Worm (Caenorhabditis elegans): ENCODE measurements around the gene Y47C4A.1.
"Not testable (repeated sequence)": the region's sequence is repeated elsewhere in the genome, so short reads cannot be mapped to it uniquely, and the experiment has no call there.

The Y47C4A.1 gene

ce11 chrX:286116-286515, at the start of gene Y47C4A.1:
Gene Y47C4A.1, minus strand, starts transcription at chrX:286216.
- TF ChIP-seq T20F7.1 (GFP tag; optimal IDR thresholded peaks at IDR 0.05); nhr-6 (tag; optimal IDR thresholded peaks at IDR 0.05); ceh-20 (GFP tag; IDR thresholded peaks at IDR 0.05): not testable (repeated sequence)

ce11 chrX:334452-334851, 48.4 kb upstream of the Y47C4A.1 start:
- TF ChIP-seq nhr-77 (tag; optimal IDR thresholded peaks at IDR 0.05) (no peak), unc-62 (GFP tag; optimal IDR thresholded peaks at IDR 0.05 in 1 of 2) (peak in 1 of 2 experiments; percentile 52), unc-62 (tag; optimal IDR thresholded peaks at IDR 0.05) (no peak), aha-1 (tag) (peak; percentile 52), lsy-2 (tag; optimal IDR thresholded peaks at IDR 0.05) (no peak), arid-1 (GFP tag; conservative IDR thresholded peaks at IDR 0.05) (no peak), snpc-1.2 (GFP tag; IDR thresholded peaks at IDR 0.05) (no peak), unc-130 (GFP tag; optimal IDR thresholded peaks at IDR 0.05) (no peak), ceh-44 (GFP tag; IDR thresholded peaks at IDR 0.05) (no peak), Y48G9A.11 (GFP tag; IDR thresholded peaks at IDR 0.05) (no peak), hif-1 (tag; optimal IDR thresholded peaks at IDR 0.05) (no peak)

- TF ChIP-seq skn-1 (tag; optimal IDR thresholded peaks at IDR 0.05): no peak
- no peak for TF ChIP-seq ceh-20 (GFP tag; IDR thresholded peaks at IDR 0.05)
- no peak for TF ChIP-seq lir-3 (tag; optimal IDR thresholded peaks at IDR 0.05)
- no peak for TF ChIP-seq nhr-76 (tag; optimal IDR thresholded peaks at IDR 0.05)
- no peak for TF ChIP-seq daf-16 (GFP tag; optimal IDR thresholded peaks at IDR 0.05)
- no peak for TF ChIP-seq daf-16 (tag; optimal IDR thresholded peaks at IDR 0.05)
- TF ChIP-seq lin-1 (GFP tag; IDR thresholded peaks at IDR 0.05): no peak
- peak in 1 of 2 experiments; percentile 91 for TF ChIP-seq unc-62 (GFP tag; optimal IDR thresholded peaks at IDR 0.05 in 1 of 2)
- no peak for TF ChIP-seq unc-62 (tag; optimal IDR thresholded peaks at IDR 0.05)
- TF ChIP-seq Y5F2A.4 (GFP tag; optimal IDR thresholded peaks at IDR 0.05): no peak
Measured at ce11 chrX:332643-333042, 46.6 kb upstream of the Y47C4A.1 start.

ce11 chrX:330861-331260, 44.8 kb upstream of the Y47C4A.1 start:
- TF ChIP-seq arid-1 (GFP tag; conservative IDR thresholded peaks at IDR 0.05): 0 out of 2 replicates have a peak, but pooled peaks have one; percentile 29

- TF ChIP-seq unc-39 (tag; optimal IDR thresholded peaks at IDR 0.05) (no peak), ceh-82 (tag; optimal IDR thresholded peaks at IDR 0.05) (no peak), unc-62 (GFP tag; optimal IDR thresholded peaks at IDR 0.05 in 1 of 2) (peak in 1 of 2 experiments; percentile 90), unc-62 (tag; optimal IDR thresholded peaks at IDR 0.05) (no peak)
Measured at ce11 chrX:328736-329135, 42.7 kb upstream of the Y47C4A.1 start.

- TF ChIP-seq daf-8 (GFP tag; IDR thresholded peaks at IDR 0.05): no peak
- no peak for TF ChIP-seq F44E2.7 (GFP tag; IDR thresholded peaks at IDR 0.05)
- TF ChIP-seq unc-39 (tag; optimal IDR thresholded peaks at IDR 0.05): no peak
- no peak for TF ChIP-seq lin-15B (tag; optimal IDR thresholded peaks at IDR 0.05)
- TF ChIP-seq nhr-111 (GFP tag; optimal IDR thresholded peaks at IDR 0.05): no peak
- TF ChIP-seq hmg-1.1 (GFP tag; IDR thresholded peaks at IDR 0.05): peak; percentile 36; the same call in 1 of the 2 replicates
- TF ChIP-seq F37D6.2 (tag; optimal IDR thresholded peaks at IDR 0.05): no peak
- TF ChIP-seq madf-9 (GFP tag; conservative IDR thresholded peaks at IDR 0.05): no peak
- TF ChIP-seq zfp-2 (tag; optimal IDR thresholded peaks at IDR 0.05): no peak
- TF ChIP-seq daf-12 (tag; optimal IDR thresholded peaks at IDR 0.05): no peak
- TF ChIP-seq nhr-237 (tag; optimal IDR thresholded peaks at IDR 0.05): no peak
- TF ChIP-seq snpc-1.2 (GFP tag; IDR thresholded peaks at IDR 0.05): no peak
- peak; percentile 58 for TF ChIP-seq T20F7.1 (GFP tag; optimal IDR thresholded peaks at IDR 0.05)
- TF ChIP-seq ces-1 (GFP tag; optimal IDR thresholded peaks at IDR 0.05): no peak
- peak in 1 of 2 experiments; percentile 98 for TF ChIP-seq hif-1 (tag; optimal IDR thresholded peaks at IDR 0.05)
- TF ChIP-seq madf-5 (GFP tag; IDR thresholded peaks at IDR 0.05): no peak
- TF ChIP-seq lin-1 (GFP tag; IDR thresholded peaks at IDR 0.05): no peak
- TF ChIP-seq nhr-42 (GFP tag; IDR thresholded peaks at IDR 0.05): no peak
- TF ChIP-seq hlh-30 (tag; optimal IDR thresholded peaks at IDR 0.05; ENCODE audit: insufficient read depth): peak; percentile 73
- no peak for TF ChIP-seq duxl-1 (tag; optimal IDR thresholded peaks at IDR 0.05; ENCODE audit: poor library complexity)
- no peak for TF ChIP-seq fos-1 (tag; optimal IDR thresholded peaks at IDR 0.05)
- TF ChIP-seq daf-19 (GFP tag; conservative IDR thresholded peaks at IDR 0.05): no peak
- no peak for TF ChIP-seq lin-29 (GFP tag; IDR thresholded peaks at IDR 0.05)
- no peak for TF ChIP-seq tra-1 (GFP tag; IDR thresholded peaks at IDR 0.05)
Measured at ce11 chrX:325597-326161, 39.7 kb upstream of the Y47C4A.1 start, which contains the start of gene M02E1.1. Gene M02E1.1, plus strand, starts transcription at chrX:326111.
